Worm (Caenorhabditis elegans) whole organism, early embryonic: ENCODE data around the gene B0491.6.

Experiments
- B0310.2 ChIP-seq: sonication (generic microtip); optimal IDR thresholded peaks from 2 replicates; lab custom pipeline; 2016; ENCODE audit warnings: mild to moderate bottlenecking, missing genetic modification characterization, missing compliant biosample characterization
- F13C5.2 ChIP-seq: sonication (generic microtip); optimal IDR thresholded peaks from 2 replicates; lab custom pipeline; 2017; ENCODE audit warnings: mild to moderate bottlenecking, missing genetic modification characterization, inconsistent platforms, missing compliant biosample characterization
- aly-1 ChIP-seq: sonication (generic microtip); optimal IDR thresholded peaks from 2 replicates; lab custom pipeline; 2016; ENCODE audit warnings: missing genetic modification characterization, missing compliant biosample characterization
- ama-1 ChIP-seq: fragments of 150-350 bp; optimal IDR thresholded peaks from 2 replicates; lab custom pipeline; 2014
- ceh-13 ChIP-seq: fragments of 200-800 bp; sonication (Bioruptor generic); optimal IDR thresholded peaks from 2 replicates; lab custom pipeline; 2018; ENCODE audit warnings: mild to moderate bottlenecking, missing genetic modification characterization, missing compliant biosample characterization
- ceh-36 ChIP-seq: sonication (generic microtip); optimal IDR thresholded peaks from 2 replicates; lab custom pipeline; 2016; ENCODE audit warnings: missing genetic modification characterization, inconsistent platforms, missing compliant biosample characterization
- ets-7 ChIP-seq: sonication (generic microtip); optimal IDR thresholded peaks from 2 replicates; lab custom pipeline; 2016; ENCODE audit warnings: missing genotype, missing genetic modification characterization, missing compliant biosample characterization
- flt-1 ChIP-seq: fragments of 200-800 bp; sonication (Bioruptor generic); IDR thresholded peaks from 2 replicates; pipeline ENCODE4 v1.3.6; 2022; ENCODE audit warnings: missing genetic modification characterization, missing compliant biosample characterization
- hmbx-1 ChIP-seq: sonication (generic microtip); optimal IDR thresholded peaks from 2 replicates; lab custom pipeline; 2016; ENCODE audit warnings: mild to moderate bottlenecking, missing genetic modification characterization, missing compliant biosample characterization
- hmg-4 ChIP-seq: fragments of 200-800 bp; sonication (Bioruptor generic); optimal IDR thresholded peaks from 2 replicates; lab custom pipeline; 2018; ENCODE audit warnings: mild to moderate bottlenecking, missing genetic modification characterization, missing compliant biosample characterization
- hnd-1 ChIP-seq: sonication (generic microtip); optimal IDR thresholded peaks from 2 replicates; lab custom pipeline; 2016; ENCODE audit warnings: missing genetic modification characterization, missing compliant biosample characterization
- pes-1 ChIP-seq: fragments of 200-800 bp; sonication (Bioruptor generic); IDR thresholded peaks from 2 replicates; pipeline ENCODE4 v1.3.6; 2022; ENCODE audit warnings: missing genetic modification reagents, missing genetic modification characterization, missing compliant biosample characterization
- scrt-1 ChIP-seq: fragments of 200-800 bp; sonication (Bioruptor generic); IDR thresholded peaks from 2 replicates; pipeline ENCODE4 v1.3.6; 2022; ENCODE audit warnings: missing genetic modification characterization, missing compliant biosample characterization
- sea-1 ChIP-seq: fragments of 200-800 bp; sonication (Bioruptor generic); conservative IDR thresholded peaks from 2 replicates; pipeline ENCODE4 v1.3.6; 2022; ENCODE audit warnings: missing genetic modification characterization, missing compliant biosample characterization
- tbx-11 ChIP-seq: fragments of 200-800 bp; sonication (Bioruptor generic); IDR thresholded peaks from 2 replicates; pipeline ENCODE4 v1.3.6; 2022; ENCODE audit warnings: missing genetic modification characterization, missing compliant biosample characterization
- tbx-37 ChIP-seq: fragments of 200-800 bp; sonication (Bioruptor generic); conservative IDR thresholded peaks from 2 replicates; pipeline ENCODE4 v1.3.6; 2022; ENCODE audit warnings: missing genetic modification reagents, missing genetic modification characterization, missing compliant biosample characterization
- tra-4 ChIP-seq: sonication (generic microtip); optimal IDR thresholded peaks from 2 replicates; lab custom pipeline; 2017; ENCODE audit warnings: missing genetic modification characterization, missing compliant biosample characterization

The B0491.6 gene

ce11 chrII:11333846-11334638 lies 14.1 kb downstream of the B0491.6 start:
- TF ChIP-seq aly-1 (tag; lab: Kevin White, UChicago) (no peak), scrt-1 (no peak), tbx-11 (no peak), hmbx-1 (tag; lab: Kevin White, UChicago) (no peak), ama-1 (no peak), hmg-4 (no peak), ceh-36 (tag; lab: Kevin White, UChicago) (no peak), B0310.2 (tag; lab: Kevin White, UChicago) (no peak), pes-1 (GFP tag; lab: Robert Waterston, UW) (no peak), ets-7 (tag; lab: Kevin White, UChicago) (no peak), ceh-13 (GFP tag; lab: Kevin White, UChicago) (no peak)

- TF ChIP-seq tbx-11 (no peak), hnd-1 (tag; lab: Kevin White, UChicago) (no peak), ama-1 (no peak), ets-7 (tag; lab: Kevin White, UChicago) (no peak), tbx-37 (GFP tag; lab: Robert Waterston, UW) (no peak), scrt-1 (no peak)
Measured at ce11 chrII:11333375-11333774, 14.8 kb downstream of the B0491.6 start.

- TF ChIP-seq hmbx-1 (tag; lab: Kevin White, UChicago) = no peak
- no peak for TF ChIP-seq ceh-36 (tag; lab: Kevin White, UChicago)
Measured at ce11 chrII:11329021-11329479, 19.1 kb downstream of the B0491.6 start, which contains the start of gene tag-180. Gene tag-180 (minus strand): TSS chrII:11329429.

ce11 chrII:11319591-11319990 lies 28.6 kb downstream of the B0491.6 start, which contains the start of gene nlp-51:
Gene nlp-51 (minus strand): TSS chrII:11319691.
- TF ChIP-seq ama-1 = no peak
- no peak for TF ChIP-seq flt-1 (GFP tag; lab: Robert Waterston, UW)
- TF ChIP-seq tbx-11 = no peak
- TF ChIP-seq tbx-37 (GFP tag; lab: Robert Waterston, UW) = no peak
- no peak for TF ChIP-seq tra-4 (tag; lab: Kevin White, UChicago)
- TF ChIP-seq pes-1 (GFP tag; lab: Robert Waterston, UW) = no peak
- TF ChIP-seq hnd-1 (tag; lab: Kevin White, UChicago) = no peak
- TF ChIP-seq scrt-1 = no peak
- TF ChIP-seq F13C5.2 = no peak
- TF ChIP-seq ceh-13 (GFP tag; lab: Kevin White, UChicago) = no peak
- TF ChIP-seq aly-1 (tag; lab: Kevin White, UChicago) = no peak
- no peak for TF ChIP-seq ets-7 (tag; lab: Kevin White, UChicago)
- no peak for TF ChIP-seq hmbx-1 (tag; lab: Kevin White, UChicago)
- TF ChIP-seq B0310.2 (tag; lab: Kevin White, UChicago) = no peak
- TF ChIP-seq sea-1 (GFP tag; lab: Robert Waterston, UW) = no peak
- TF ChIP-seq ceh-36 (tag; lab: Kevin White, UChicago) = no peak
- no peak for TF ChIP-seq hmg-4

- TF ChIP-seq aly-1 (tag; lab: Kevin White, UChicago) (no peak), ama-1 (no peak), F13C5.2 (no peak), hmbx-1 (tag; lab: Kevin White, UChicago) (no peak), hnd-1 (tag; lab: Kevin White, UChicago) (no peak), B0310.2 (tag; lab: Kevin White, UChicago) (no peak), ceh-36 (tag; lab: Kevin White, UChicago) (no peak), sea-1 (GFP tag; lab: Robert Waterston, UW) (no peak), hmg-4 (no peak), tbx-11 (no peak), flt-1 (GFP tag; lab: Robert Waterston, UW) (no peak), scrt-1 (no peak), pes-1 (GFP tag; lab: Robert Waterston, UW) (no peak), tbx-37 (GFP tag; lab: Robert Waterston, UW) (no peak), ets-7 (tag; lab: Kevin White, UChicago) (no peak), tra-4 (tag; lab: Kevin White, UChicago) (no peak), ceh-13 (GFP tag; lab: Kevin White, UChicago) (no peak)
Measured at ce11 chrII:11316663-11317062, 31.5 kb downstream of the B0491.6 start.

ce11 chrII:11314165-11314564 lies 34.0 kb downstream of the B0491.6 start, which contains the start of gene T24F1.4:
Gene T24F1.4 (minus strand): TSS chrII:11314265.
- TF ChIP-seq ceh-36 (tag; lab: Kevin White, UChicago) (no peak), aly-1 (tag; lab: Kevin White, UChicago) (no peak), flt-1 (GFP tag; lab: Robert Waterston, UW) (no peak), tbx-11 (no peak), ama-1 (no peak), scrt-1 (no peak), tbx-37 (GFP tag; lab: Robert Waterston, UW) (no peak), hnd-1 (tag; lab: Kevin White, UChicago) (no peak), hmbx-1 (tag; lab: Kevin White, UChicago) (no peak), F13C5.2 (no peak), ceh-13 (GFP tag; lab: Kevin White, UChicago) (no peak), hmg-4 (no peak)

- TF ChIP-seq hnd-1 (tag; lab: Kevin White, UChicago) (no peak), pes-1 (GFP tag; lab: Robert Waterston, UW) (no peak), hmg-4 (no peak), ceh-13 (GFP tag; lab: Kevin White, UChicago) (no peak), flt-1 (GFP tag; lab: Robert Waterston, UW) (no peak), F13C5.2 (no peak), ceh-36 (tag; lab: Kevin White, UChicago) (no peak), ama-1 (no peak), hmbx-1 (tag; lab: Kevin White, UChicago) (no peak), ets-7 (tag; lab: Kevin White, UChicago) (no peak), scrt-1 (no peak), sea-1 (GFP tag; lab: Robert Waterston, UW) (no peak), aly-1 (tag; lab: Kevin White, UChicago) (no peak), tra-4 (tag; lab: Kevin White, UChicago) (no peak), tbx-11 (no peak)
Measured at ce11 chrII:11312223-11312622, 35.9 kb downstream of the B0491.6 start, which contains the start of gene T24F1.7. Gene T24F1.7 (plus strand): TSS chrII:11312523.
